Fruit fly (Drosophila melanogaster) whole organism, embryonic: Measurements from ENCODE around the gene msn.
A peak's percentile ranks its signal among the peaks of the same experiment; 100 is the strongest.

Experiments
- Atf-2 ChIP-seq: fragments of 200-800 bp; sonication (Bioruptor generic); optimal IDR thresholded peaks from 2 replicates; lab custom pipeline; 2016; ENCODE audit warnings: missing biosample characterization, missing genetic modification characterization
- CG10147 ChIP-seq: fragments of 200-800 bp; sonication (Bioruptor generic); optimal IDR thresholded peaks from 2 replicates; lab custom pipeline; 2019; ENCODE audit warnings: missing biosample characterization, mild to moderate bottlenecking, missing genetic modification characterization, moderate library complexity
- CG10979 ChIP-seq: fragments of 200-800 bp; sonication (Bioruptor generic); optimal IDR thresholded peaks from 2 replicates; lab custom pipeline; 2018; ENCODE audit warnings: missing biosample characterization, mild to moderate bottlenecking, missing genetic modification characterization, moderate library complexity
- CG11504 ChIP-seq: fragments of 200-800 bp; sonication (Bioruptor generic); optimal IDR thresholded peaks from 3 replicates; lab custom pipeline; 2019; ENCODE audit warnings: missing biosample characterization, mild to moderate bottlenecking, missing genetic modification characterization, moderate library complexity
- CG11723 ChIP-seq: fragments of 200-800 bp; sonication (Bioruptor generic); optimal IDR thresholded peaks from 2 replicates; lab custom pipeline; 2017; ENCODE audit warnings: missing biosample characterization, mild to moderate bottlenecking, missing genetic modification characterization
- CG1233 ChIP-seq: fragments of 200-800 bp; sonication (Bioruptor generic); optimal IDR thresholded peaks from 4 replicates; lab custom pipeline; 2018; ENCODE audit warnings: missing biosample characterization, mild to moderate bottlenecking, missing genetic modification characterization
- CG12744 ChIP-seq: fragments of 200-800 bp; sonication (Bioruptor generic); optimal IDR thresholded peaks from 2 replicates; lab custom pipeline; 2016; ENCODE audit warnings: missing biosample characterization, missing genetic modification characterization
- CG13287 ChIP-seq: fragments of 200-800 bp; sonication (Bioruptor generic); IDR thresholded peaks from 2 replicates; pipeline ENCODE4 v1.3.6; 2022; ENCODE audit warnings: missing biosample characterization, missing genetic modification characterization; ENCODE audit not compliant: partially characterized antibody
- CG2678 ChIP-seq: fragments of 200-800 bp; sonication (Bioruptor generic); optimal IDR thresholded peaks from 3 replicates; lab custom pipeline; 2019; ENCODE audit warnings: missing biosample characterization, mild to moderate bottlenecking, missing genetic modification characterization, moderate library complexity
- CG3065 ChIP-seq: fragments of 200-800 bp; sonication (Bioruptor generic); optimal IDR thresholded peaks from 2 replicates; lab custom pipeline; 2016; ENCODE audit warnings: missing biosample characterization, missing genetic modification characterization
- CG33213 ChIP-seq: fragments of 200-800 bp; sonication (Bioruptor generic); optimal IDR thresholded peaks from 3 replicates; lab custom pipeline; 2016; ENCODE audit warnings: missing biosample characterization, missing genetic modification characterization
- CG33557 ChIP-seq: fragments of 200-800 bp; sonication (Bioruptor generic); optimal IDR thresholded peaks from 2 replicates; lab custom pipeline; 2019; ENCODE audit warnings: missing biosample characterization, mild to moderate bottlenecking, missing genetic modification characterization, moderate library complexity
- CG4424 ChIP-seq: fragments of 200-800 bp; sonication (Bioruptor generic); optimal IDR thresholded peaks from 3 replicates; lab custom pipeline; 2016; ENCODE audit warnings: missing biosample characterization, missing genetic modification characterization
- CG5953 ChIP-seq: fragments of 200-800 bp; sonication (Bioruptor generic); IDR thresholded peaks from 2 replicates; pipeline ENCODE4 v1.3.6; 2022; ENCODE audit warnings: missing biosample characterization, missing genetic modification characterization
- CG7839 ChIP-seq: fragments of 200-800 bp; sonication (Bioruptor generic); optimal IDR thresholded peaks from 3 replicates; lab custom pipeline; 2018; ENCODE audit warnings: missing biosample characterization, mild to moderate bottlenecking, missing genetic modification characterization, moderate library complexity
- CG8765 ChIP-seq: fragments of 200-800 bp; sonication (Bioruptor generic); IDR thresholded peaks from 2 replicates; pipeline ENCODE4 v1.3.6; 2022; ENCODE audit warnings: missing biosample characterization, missing genetic modification characterization
- CG9727 ChIP-seq: fragments of 200-800 bp; sonication (Bioruptor generic); optimal IDR thresholded peaks from 3 replicates; lab custom pipeline; 2017; ENCODE audit warnings: missing biosample characterization, mild to moderate bottlenecking, missing genetic modification characterization
- CkIIα-i1 ChIP-seq: fragments of 200-800 bp; sonication (Bioruptor generic); IDR thresholded peaks from 2 replicates; pipeline ENCODE4 v1.3.6; 2022; ENCODE audit warnings: missing biosample characterization, missing genetic modification characterization
- CoRest ChIP-seq: fragments of 200-800 bp; sonication (Bioruptor generic); optimal IDR thresholded peaks from 3 replicates; lab custom pipeline; 2018; ENCODE audit warnings: missing biosample characterization, mild to moderate bottlenecking, missing genetic modification characterization, moderate library complexity
- D19A ChIP-seq: fragments of 200-800 bp; optimal IDR thresholded peaks from 3 replicates; lab custom pipeline; 2019; ENCODE audit warnings: missing biosample characterization, mild to moderate bottlenecking, missing genetic modification characterization, moderate library complexity
- Ets65A ChIP-seq: fragments of 200-800 bp; sonication (Bioruptor generic); peaks from one replicate; lab custom pipeline; 2016; ENCODE audit warnings: missing biosample characterization, missing genetic modification characterization
- Fer1 ChIP-seq: fragments of 200-800 bp; sonication (Bioruptor generic); optimal IDR thresholded peaks from 2 replicates; lab custom pipeline; 2017; ENCODE audit warnings: missing biosample characterization, mild to moderate bottlenecking, missing genetic modification characterization
- Pdp1 ChIP-seq, 2 experiments: fragments of 200-800 bp; sonication (Bioruptor generic); optimal IDR thresholded peaks; 3 replicates each; lab custom pipeline; 2016; ENCODE audit warnings: missing biosample characterization in 2 of 2, missing genetic modification characterization in 2 of 2, mild to moderate bottlenecking in 1 of 2, moderate library complexity in 1 of 2
- Ptx1 ChIP-seq: fragments of 200-800 bp; sonication (Bioruptor generic); IDR thresholded peaks from 2 replicates; pipeline ENCODE4 v1.3.6; 2022; ENCODE audit warnings: missing biosample characterization, missing genetic modification characterization
- Xrp1 ChIP-seq: fragments of 200-800 bp; sonication (Bioruptor generic); IDR thresholded peaks from 2 replicates; pipeline ENCODE4 v1.3.6; 2022; ENCODE audit warnings: missing biosample characterization, missing genetic modification characterization
- ac ChIP-seq: fragments of 200-800 bp; sonication (Bioruptor generic); optimal IDR thresholded peaks from 3 replicates; lab custom pipeline; 2017; ENCODE audit warnings: missing biosample characterization, mild to moderate bottlenecking, missing genetic modification characterization
- cad ChIP-seq: fragments of >200 bp; optimal IDR thresholded peaks from 2 replicates; lab custom pipeline; 2017; ENCODE audit warnings: missing biosample characterization, missing genetic modification characterization
- corto ChIP-seq: fragments of 200-800 bp; sonication (Bioruptor generic); optimal IDR thresholded peaks from 2 replicates; lab custom pipeline; 2016; ENCODE audit warnings: missing biosample characterization, mild to moderate bottlenecking, missing genetic modification characterization, moderate library complexity
- dm ChIP-seq: fragments of 200-800 bp; sonication (Bioruptor generic); optimal IDR thresholded peaks from 3 replicates; lab custom pipeline; 2016; ENCODE audit warnings: missing biosample characterization, missing genetic modification characterization
- dmrt11E ChIP-seq: fragments of 200-800 bp; sonication (Bioruptor generic); optimal IDR thresholded peaks from 3 replicates; lab custom pipeline; 2018; ENCODE audit warnings: missing biosample characterization, mild to moderate bottlenecking, missing genetic modification characterization, moderate library complexity
- dmrt99B ChIP-seq: fragments of 200-800 bp; sonication (Bioruptor generic); optimal IDR thresholded peaks from 2 replicates; lab custom pipeline; 2018; ENCODE audit warnings: missing biosample characterization, mild to moderate bottlenecking, missing genetic modification characterization, moderate library complexity
- fd96Cb ChIP-seq: fragments of 200-800 bp; sonication (Bioruptor generic); optimal IDR thresholded peaks from 2 replicates; lab custom pipeline; 2018; ENCODE audit warnings: missing biosample characterization, mild to moderate bottlenecking, missing genetic modification characterization, moderate library complexity
- hkb ChIP-seq, 2 experiments: fragments of 200-800 bp in 1 of 2; fragments of >200 bp in 1 of 2; sonication (Bioruptor generic) in 1 of 2; IDR thresholded peaks in 1 of 2; optimal IDR thresholded peaks in 1 of 2; 2 replicates each; pipeline versions ENCODE4 v1.3.6 to Lab custom; 2017 to 2022; ENCODE audit warnings: missing biosample characterization in 1 of 2, missing genetic modification characterization in 1 of 2
- ind ChIP-seq: fragments of 200-800 bp; sonication (Bioruptor generic); optimal IDR thresholded peaks from 3 replicates; lab custom pipeline; 2016; ENCODE audit warnings: missing biosample characterization, missing genetic modification characterization
- maf-S ChIP-seq: fragments of 200-800 bp; sonication (Bioruptor generic); optimal IDR thresholded peaks from 2 replicates; lab custom pipeline; 2016; ENCODE audit warnings: missing biosample characterization, missing genetic modification characterization
- nerfin-1 ChIP-seq: fragments of 200-800 bp; sonication (Bioruptor generic); optimal IDR thresholded peaks from 3 replicates; lab custom pipeline; 2019; ENCODE audit warnings: missing biosample characterization, mild to moderate bottlenecking, missing genetic modification characterization, moderate library complexity
- nom ChIP-seq: fragments of 200-800 bp; sonication (Bioruptor generic); optimal IDR thresholded peaks from 2 replicates; lab custom pipeline; 2017; ENCODE audit warnings: missing biosample characterization, missing genetic modification characterization, mild to moderate bottlenecking, moderate library complexity, missing genetic modification reagents
- p53 ChIP-seq: fragments of 200-800 bp; sonication (Bioruptor generic); optimal IDR thresholded peaks from 2 replicates; lab custom pipeline; 2016; ENCODE audit warnings: missing biosample characterization, missing genetic modification characterization
- pb ChIP-seq: fragments of 200-800 bp; sonication (Bioruptor generic); optimal IDR thresholded peaks from 3 replicates; lab custom pipeline; 2016; ENCODE audit warnings: missing biosample characterization, missing genetic modification characterization
- phol ChIP-seq: fragments of 200-800 bp; sonication (Bioruptor generic); optimal IDR thresholded peaks from 3 replicates; lab custom pipeline; 2018; ENCODE audit warnings: missing biosample characterization, mild to moderate bottlenecking, missing genetic modification characterization, moderate library complexity
- prd ChIP-seq, 3 experiments: fragments of >200 bp in 2 of 3; fragments of 200-800 bp in 1 of 3; sonication (Bioruptor generic) in 1 of 3; optimal IDR thresholded peaks in 2 of 3; IDR thresholded peaks in 1 of 3; 2 replicates in 2 of 3; 3 replicates in 1 of 3; pipeline versions ENCODE4 v1.3.6 to Lab custom; 2017 to 2022; ENCODE audit warnings: missing biosample characterization in 1 of 3, missing genetic modification characterization in 1 of 3
- sens ChIP-seq: fragments of 200-800 bp; sonication (Bioruptor generic); peaks from one replicate; lab custom pipeline; 2016; ENCODE audit warnings: missing biosample characterization, missing genetic modification characterization
- sisA ChIP-seq: fragments of 200-800 bp; sonication (Bioruptor generic); IDR thresholded peaks from 2 replicates; pipeline ENCODE4 v1.3.6; 2022; ENCODE audit warnings: missing biosample characterization, missing genetic modification characterization
- ssp ChIP-seq: fragments of 200-800 bp; sonication (Bioruptor generic); IDR thresholded peaks from 2 replicates; pipeline ENCODE4 v1.3.6; 2022; ENCODE audit warnings: missing biosample characterization, missing genetic modification characterization
- tap ChIP-seq: fragments of 200-800 bp; optimal IDR thresholded peaks from 3 replicates; lab custom pipeline; 2019; ENCODE audit warnings: missing biosample characterization, mild to moderate bottlenecking, missing genetic modification characterization, moderate library complexity
- tin ChIP-seq: fragments of 200-800 bp; sonication (Bioruptor generic); optimal IDR thresholded peaks from 3 replicates; lab custom pipeline; 2016; ENCODE audit warnings: missing biosample characterization, missing genetic modification characterization
- ttk ChIP-seq: fragments of 200-800 bp; sonication (Bioruptor generic); IDR thresholded peaks from 2 replicates; pipeline ENCODE4 v2.1.2; 2022; ENCODE audit warnings: missing biosample characterization, missing genetic modification characterization
- vvl ChIP-seq: fragments of 200-800 bp; sonication (Bioruptor generic); IDR thresholded peaks from 2 replicates; pipeline ENCODE4 v1.3.6; 2022; ENCODE audit warnings: missing biosample characterization, missing genetic modification characterization
- wdn ChIP-seq: fragments of 200-800 bp; sonication (Bioruptor generic); IDR thresholded peaks from 2 replicates; pipeline ENCODE4 v1.3.6; 2022; ENCODE audit warnings: missing biosample characterization, missing genetic modification characterization
- z ChIP-seq: fragments of 200-800 bp; sonication (Bioruptor generic); IDR thresholded peaks from 3 replicates; pipeline ENCODE4 v1.3.6; 2022; ENCODE audit warnings: missing biosample characterization, missing genetic modification characterization

Gene msn

DNA sequence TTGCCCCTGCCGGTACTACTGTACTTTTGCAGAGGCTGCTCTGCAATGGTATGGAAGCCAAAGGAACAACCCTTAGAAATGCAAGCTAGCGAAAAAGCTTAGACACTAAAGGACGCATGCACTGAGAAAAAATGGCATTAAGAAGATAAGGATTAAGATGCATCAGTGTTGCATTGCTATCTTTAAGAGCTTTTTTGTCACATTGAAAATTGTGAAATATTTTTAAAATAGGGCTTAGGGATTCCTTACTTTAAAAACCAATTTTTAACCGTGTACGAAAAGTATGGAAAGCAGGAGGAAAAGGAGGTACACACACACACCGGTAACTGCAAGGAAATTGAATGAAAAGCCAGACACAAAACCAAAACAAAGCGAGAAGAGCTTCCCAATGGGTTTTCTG lies 37.4 kb downstream of the msn start:
- peak; percentile 82 for TF ChIP-seq Ets65A (GFP tag; lab: Kevin White, UChicago)
- TF ChIP-seq nom (GFP tag; lab: Kevin White, UChicago), result peak; percentile 3
- peak; percentile 12 for TF ChIP-seq tap (tag; lab: Kevin White, UChicago)
- TF ChIP-seq CG8765 (GFP tag; lab: Robert Waterston, UW), result peak; percentile 8; the same call in 1 of the 2 replicates
- TF ChIP-seq Atf-2 (GFP tag; lab: Kevin White, UChicago), result no peak
- peak; percentile 45 for TF ChIP-seq CG10979 (tag; lab: Kevin White, UChicago)
- TF ChIP-seq dmrt99B (tag; lab: Kevin White, UChicago), result peak; percentile 36
- TF ChIP-seq CG5953 (GFP tag; lab: Robert Waterston, UW), result no peak
- TF ChIP-seq phol, result peak; percentile 24
- no peak for TF ChIP-seq ac (GFP tag; lab: Kevin White, UChicago)
- peak; percentile 18 for TF ChIP-seq fd96Cb
- TF ChIP-seq CG2678 (tag; lab: Kevin White, UChicago), result peak; percentile 54
- no peak for TF ChIP-seq pb (GFP tag; lab: Kevin White, UChicago)
- TF ChIP-seq dm (GFP tag; lab: Kevin White, UChicago), result no peak
- no peak for TF ChIP-seq CG12744 (GFP tag; lab: Kevin White, UChicago)
- no peak for TF ChIP-seq wdn (GFP tag; lab: Robert Waterston, UW)
- no peak for TF ChIP-seq dmrt11E
- peak; percentile 30; the same call in 1 of the 2 replicates for TF ChIP-seq sisA (GFP tag; lab: Robert Waterston, UW)
- no peak for TF ChIP-seq prd (optimal IDR thresholded peaks at IDR 0.05; lab: Kevin White, UChicago)
- 0 out of 3 replicates have a peak, but pooled peaks have one; percentile 20 for TF ChIP-seq prd (GFP tag; IDR thresholded peaks at IDR 0.05; lab: Robert Waterston, UW)
- TF ChIP-seq Ptx1 (GFP tag; lab: Robert Waterston, UW), result peak; percentile 25; the same call in 1 of the 2 replicates
- no peak for TF ChIP-seq CG33213 (GFP tag; lab: Kevin White, UChicago)
- peak; percentile 16 for TF ChIP-seq D19A
- TF ChIP-seq sens, result peak; percentile 63
- no peak for TF ChIP-seq p53 (GFP tag; lab: Kevin White, UChicago)
- TF ChIP-seq CG10147 (GFP tag; lab: Kevin White, UChicago), result peak; percentile 6
- no peak for TF ChIP-seq cad (GFP tag; lab: Kevin White, UChicago)
- TF ChIP-seq Fer1 (GFP tag; lab: Kevin White, UChicago), result peak; percentile 39
- peak in 1 of 2 experiments; percentile 10 for TF ChIP-seq Pdp1 (GFP tag; optimal IDR thresholded peaks at IDR 0.05; lab: Kevin White, UChicago)
- peak; percentile 4 for TF ChIP-seq CG4424 (GFP tag; lab: Kevin White, UChicago)
- no peak for TF ChIP-seq maf-S (GFP tag; lab: Kevin White, UChicago)
- TF ChIP-seq CkIIα-i1 (GFP tag; lab: Robert Waterston, UW), result no peak
- peak; percentile 18 for TF ChIP-seq corto (GFP tag; lab: Kevin White, UChicago)
- TF ChIP-seq vvl (GFP tag; lab: Robert Waterston, UW), result no peak
- peak; percentile 4 for TF ChIP-seq CG7839
- TF ChIP-seq CG13287, result no peak
- TF ChIP-seq CG33557 (GFP tag; lab: Kevin White, UChicago), result no peak
- no peak for TF ChIP-seq hkb (optimal IDR thresholded peaks at IDR 0.05; lab: Kevin White, UChicago)
- peak; percentile 31; the same call in 1 of the 2 replicates for TF ChIP-seq hkb (GFP tag; IDR thresholded peaks at IDR 0.05; lab: Robert Waterston, UW)
- peak; percentile 3 for TF ChIP-seq ind (GFP tag; lab: Kevin White, UChicago)
- 0 out of 2 replicates have a peak, but pooled peaks have one; percentile 14 for TF ChIP-seq Xrp1 (GFP tag; lab: Robert Waterston, UW)
- no peak for TF ChIP-seq CoRest (tag; lab: Kevin White, UChicago)
- TF ChIP-seq CG9727 (GFP tag; lab: Kevin White, UChicago), result peak; percentile 1
- peak; percentile 41 for TF ChIP-seq tin (GFP tag; lab: Kevin White, UChicago)
- TF ChIP-seq CG11504 (tag; lab: Kevin White, UChicago), result peak; percentile 62
- TF ChIP-seq ttk, result no peak
- no peak for TF ChIP-seq CG3065 (GFP tag; lab: Kevin White, UChicago)
- no peak for TF ChIP-seq z (GFP tag; lab: Robert Waterston, UW)
- no peak for TF ChIP-seq CG11723 (GFP tag; lab: Kevin White, UChicago)
- TF ChIP-seq nerfin-1 (tag; lab: Kevin White, UChicago), result peak; percentile 7
- no peak for TF ChIP-seq ssp (GFP tag; lab: Robert Waterston, UW)
- no peak for TF ChIP-seq CG1233
